Worm (Caenorhabditis elegans): Measurements from ENCODE around the gene F07C6.3.

ce11 chrIV:12805595-12805994 lies 16.6 kb downstream of the F07C6.3 start, which contains the start of gene F07C6.4:
- TF ChIP-seq cog-1 (tag; optimal IDR thresholded peaks at IDR 0.05) (no peak), ref-1 (GFP tag; conservative IDR thresholded peaks at IDR 0.05) (no peak), flt-1 (GFP tag; IDR thresholded peaks at IDR 0.05) (no peak), T22C8.4 (GFP tag; IDR thresholded peaks at IDR 0.05) (no peak), ztf-23 (GFP tag; IDR thresholded peaks at IDR 0.05) (no peak), ztf-29 (GFP tag; IDR thresholded peaks at IDR 0.05) (no peak), med-1 (GFP tag; optimal IDR thresholded peaks at IDR 0.05; ENCODE audit: insufficient read depth) (no peak), klf-2 (GFP tag; conservative IDR thresholded peaks at IDR 0.05) (no peak), tab-1 (GFP tag; IDR thresholded peaks at IDR 0.05) (no peak)

Measured in whole organism, midembryonic.